Worm (Caenorhabditis elegans) whole organism, mixed stage, embryonic: ENCODE measurements around the gene Y39A1A.22.
A peak's percentile ranks its signal among the peaks of the same experiment; 100 is the strongest.

Experiments used
- M03D4.4 ChIP-seq: sonication (generic microtip); optimal IDR thresholded peaks from 2 replicates; lab custom pipeline; 2017; ENCODE audit warnings: mild to moderate bottlenecking, missing genetic modification characterization, missing compliant biosample characterization
- bed-3 ChIP-seq: fragments of 200-800 bp; sonication (Bioruptor generic); optimal IDR thresholded peaks from 3 replicates; lab custom pipeline; 2018; ENCODE audit warnings: mild to moderate bottlenecking, missing genetic modification characterization, moderate library complexity, missing compliant biosample characterization
- blmp-1 ChIP-seq: fragments of 150-350 bp; optimal IDR thresholded peaks from 2 replicates; lab custom pipeline; 2014; ENCODE audit warnings: missing biosample characterization, missing genetic modification characterization
- ceh-39 ChIP-seq: fragments of 150-350 bp; optimal IDR thresholded peaks from 2 replicates; lab custom pipeline; 2014; ENCODE audit warnings: missing biosample characterization, missing genetic modification characterization
- ceh-43 ChIP-seq: fragments of 200-800 bp; sonication (Bioruptor generic); optimal IDR thresholded peaks from 2 replicates; lab custom pipeline; 2018; ENCODE audit warnings: mild to moderate bottlenecking, missing genetic modification characterization, moderate library complexity, missing compliant biosample characterization
- ceh-83 ChIP-seq: fragments of 200-800 bp; sonication (Bioruptor generic); optimal IDR thresholded peaks from 2 replicates; lab custom pipeline; 2018; ENCODE audit warnings: mild to moderate bottlenecking, missing genetic modification characterization, missing compliant biosample characterization
- ces-1 ChIP-seq: fragments of 150-350 bp; optimal IDR thresholded peaks from 2 replicates; lab custom pipeline; 2014; ENCODE audit warnings: missing biosample characterization, missing genetic modification reagents, missing genetic modification characterization
- cnd-1 ChIP-seq: fragments of 200-800 bp; sonication (Bioruptor generic); optimal IDR thresholded peaks from 2 replicates; lab custom pipeline; 2018; ENCODE audit warnings: mild to moderate bottlenecking, missing genetic modification characterization, missing compliant biosample characterization
- drap-1 ChIP-seq: fragments of 200-800 bp; sonication (Bioruptor generic); optimal IDR thresholded peaks from 3 replicates; lab custom pipeline; 2018; ENCODE audit warnings: mild to moderate bottlenecking, missing genetic modification characterization, missing compliant biosample characterization
- elt-1 ChIP-seq: sonication (generic microtip); optimal IDR thresholded peaks from 2 replicates; lab custom pipeline; 2017; ENCODE audit warnings: missing genetic modification characterization, mild to moderate bottlenecking, missing compliant biosample characterization, antibody characterized with exemption, moderate library complexity, borderline replicate concordance; ENCODE audit not compliant: insufficient read depth
- elt-3 ChIP-seq: fragments of 150-350 bp; optimal IDR thresholded peaks from 2 replicates; lab custom pipeline; 2014; ENCODE audit warnings: missing biosample characterization, missing genetic modification characterization
- flh-1 ChIP-seq: fragments of 200-800 bp; sonication (Bioruptor generic); optimal IDR thresholded peaks from 2 replicates; lab custom pipeline; 2018; ENCODE audit warnings: mild to moderate bottlenecking, missing genetic modification characterization, moderate library complexity, missing compliant biosample characterization
- ham-2 ChIP-seq: fragments of 200-800 bp; sonication (Bioruptor generic); optimal IDR thresholded peaks from 2 replicates; lab custom pipeline; 2018; ENCODE audit warnings: mild to moderate bottlenecking, missing genetic modification characterization, missing compliant biosample characterization
- hlh-1 ChIP-seq: fragments of 150-350 bp; optimal IDR thresholded peaks from 2 replicates; lab custom pipeline; 2014; ENCODE audit warnings: missing biosample characterization, missing genetic modification reagents, missing genetic modification characterization
- lin-13 ChIP-seq: fragments of 150-350 bp; optimal IDR thresholded peaks from 2 replicates; lab custom pipeline; 2014; ENCODE audit warnings: missing biosample characterization, missing genetic modification characterization
- lin-32 ChIP-seq: fragments of 200-800 bp; sonication (Bioruptor generic); optimal IDR thresholded peaks from 2 replicates; lab custom pipeline; 2018; ENCODE audit warnings: mild to moderate bottlenecking, missing genetic modification characterization, missing compliant biosample characterization
- lsy-2 ChIP-seq: fragments of 150-350 bp; optimal IDR thresholded peaks from 2 replicates; lab custom pipeline; 2014; ENCODE audit warnings: missing biosample characterization, missing genetic modification characterization
- mab-5 ChIP-seq: fragments of 150-350 bp; optimal IDR thresholded peaks from 2 replicates; lab custom pipeline; 2014; ENCODE audit warnings: missing biosample characterization, missing genetic modification characterization
- mep-1 ChIP-seq: fragments of 150-350 bp; optimal IDR thresholded peaks from 2 replicates; lab custom pipeline; 2017; ENCODE audit warnings: missing biosample characterization, missing genetic modification reagents, missing genetic modification characterization, inconsistent platforms
- mls-2 ChIP-seq: sonication (generic microtip); optimal IDR thresholded peaks from 2 replicates; lab custom pipeline; 2016; ENCODE audit warnings: mild to moderate bottlenecking, missing genetic modification characterization, moderate library complexity, missing compliant biosample characterization
- nhr-12 ChIP-seq: fragments of 150-350 bp; optimal IDR thresholded peaks from 2 replicates; lab custom pipeline; 2014; ENCODE audit warnings: missing biosample characterization, missing genetic modification characterization
- nhr-2 ChIP-seq: fragments of 150-350 bp; optimal IDR thresholded peaks from 2 replicates; lab custom pipeline; 2014; ENCODE audit warnings: missing biosample characterization, missing genetic modification characterization
- nhr-237 ChIP-seq: fragments of 150-350 bp; optimal IDR thresholded peaks from 2 replicates; lab custom pipeline; 2014; ENCODE audit warnings: missing biosample characterization, missing genetic modification characterization
- nhr-28 ChIP-seq: fragments of 150-350 bp; optimal IDR thresholded peaks from 2 replicates; lab custom pipeline; 2014; ENCODE audit warnings: missing biosample characterization, missing genetic modification characterization
- nhr-76 ChIP-seq: sonication (generic microtip); optimal IDR thresholded peaks from 2 replicates; lab custom pipeline; 2017; ENCODE audit warnings: missing biosample characterization, missing genetic modification characterization
- pha-4 ChIP-seq: fragments of 150-350 bp; optimal IDR thresholded peaks from 2 replicates; lab custom pipeline; 2018; ENCODE audit warnings: missing biosample characterization, missing genetic modification reagents, missing genetic modification characterization
- sem-2 ChIP-seq: fragments of 200-800 bp; sonication (Bioruptor generic); optimal IDR thresholded peaks from 2 replicates; lab custom pipeline; 2018; ENCODE audit warnings: mild to moderate bottlenecking, missing genetic modification characterization, missing compliant biosample characterization
- snpc-4 ChIP-seq: fragments of 150-350 bp; optimal IDR thresholded peaks from 2 replicates; lab custom pipeline; 2014; ENCODE audit warnings: missing biosample characterization, missing genetic modification characterization
- sptf-1 ChIP-seq: sonication (generic microtip); optimal IDR thresholded peaks from 2 replicates; lab custom pipeline; 2017; ENCODE audit warnings: mild to moderate bottlenecking, missing genetic modification characterization, moderate library complexity, missing compliant biosample characterization
- tbx-8 ChIP-seq: fragments of 200-800 bp; sonication (Bioruptor generic); optimal IDR thresholded peaks from 2 replicates; lab custom pipeline; 2018; ENCODE audit warnings: mild to moderate bottlenecking, missing genetic modification characterization, moderate library complexity, missing compliant biosample characterization
- unc-120 ChIP-seq: sonication (generic microtip); optimal IDR thresholded peaks from 2 replicates; lab custom pipeline; 2017; ENCODE audit warnings: missing genetic modification characterization, missing compliant biosample characterization; ENCODE audit not compliant: poor library complexity, severe bottlenecking
- unc-39 ChIP-seq: fragments of 150-350 bp; optimal IDR thresholded peaks from 2 replicates; lab custom pipeline; 2014; ENCODE audit warnings: missing biosample characterization, missing genetic modification characterization
- unc-62 ChIP-seq: fragments of 150-350 bp; optimal IDR thresholded peaks from 2 replicates; lab custom pipeline; 2014; ENCODE audit warnings: missing biosample characterization, missing genetic modification reagents, missing genetic modification characterization
- zip-8 ChIP-seq: fragments of 150-350 bp; optimal IDR thresholded peaks from 2 replicates; lab custom pipeline; 2014; ENCODE audit warnings: missing biosample characterization, missing genetic modification characterization
- ztf-11 ChIP-seq: fragments of 150-350 bp; optimal IDR thresholded peaks from 2 replicates; lab custom pipeline; 2014; ENCODE audit warnings: missing biosample characterization, missing genetic modification characterization

Gene Y39A1A.22

ce11 chrIII:10739902-10740301 lies 33.1 kb upstream of the Y39A1A.22 start:
- TF ChIP-seq unc-62 (no peak), ham-2 (peak; percentile 22), nhr-237 (tag; lab: Kevin White, UChicago) (peak; percentile 40), nhr-2 (tag; lab: Kevin White, UChicago) (no peak), bed-3 (GFP tag; lab: Kevin White, UChicago) (no peak), blmp-1 (tag; lab: Kevin White, UChicago) (no peak), M03D4.4 (no peak), nhr-28 (tag; lab: Kevin White, UChicago) (no peak), sptf-1 (peak; percentile 26), mep-1 (tag; lab: Kevin White, UChicago) (peak; percentile 11), mab-5 (tag; lab: Kevin White, UChicago) (no peak), ceh-43 (no peak), snpc-4 (tag; lab: Kevin White, UChicago) (no peak), unc-39 (tag; lab: Kevin White, UChicago) (no peak), ceh-83 (GFP tag; lab: Kevin White, UChicago) (no peak), unc-120 (tag; lab: Kevin White, UChicago) (peak; percentile 74), mls-2 (tag; lab: Kevin White, UChicago) (peak; percentile 6), tbx-8 (GFP tag; lab: Kevin White, UChicago) (no peak), lin-13 (tag; lab: Kevin White, UChicago) (no peak), drap-1 (GFP tag; lab: Kevin White, UChicago) (no peak), sem-2 (GFP tag; lab: Kevin White, UChicago) (no peak), elt-3 (no peak), lin-32 (GFP tag; lab: Kevin White, UChicago) (no peak), zip-8 (no peak), ztf-11 (tag; lab: Kevin White, UChicago) (no peak), flh-1 (no peak), elt-1 (tag; lab: Kevin White, UChicago) (no peak), hlh-1 (tag; lab: Kevin White, UChicago) (no peak), cnd-1 (tag; lab: Kevin White, UChicago) (no peak), ces-1 (GFP tag; lab: Kevin White, UChicago) (peak; percentile 52), nhr-12 (tag; lab: Kevin White, UChicago) (no peak), ceh-39 (tag; lab: Kevin White, UChicago) (no peak), nhr-76 (no peak), lsy-2 (tag; lab: Kevin White, UChicago) (no peak), pha-4 (no peak)

DNA sequence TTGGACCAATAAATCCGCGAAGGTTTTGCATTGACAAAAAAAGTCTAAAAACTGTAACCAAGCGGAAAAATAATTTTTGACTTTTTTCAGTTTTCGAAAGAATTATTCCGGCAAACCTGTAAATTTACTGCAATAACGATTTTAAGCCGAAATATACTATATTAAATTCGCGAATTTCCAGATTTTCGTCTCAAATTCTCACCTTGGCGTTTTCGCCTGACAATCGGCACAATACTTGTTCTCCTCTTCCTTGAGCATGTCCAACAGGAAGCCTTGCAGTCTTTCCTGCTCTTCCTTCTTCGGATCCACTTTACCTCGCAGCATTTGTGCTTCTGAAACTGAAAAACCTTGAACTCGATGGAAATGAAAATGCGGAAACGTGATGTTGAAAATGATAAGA lies 32.6 kb upstream of the Y39A1A.22 start, which contains the start of gene smap-1:
smap-1 (minus strand) TSS at position 338 of the 400 bp plus-strand sequence.
- TF ChIP-seq nhr-76 (no peak), zip-8 (no peak), unc-39 (tag; lab: Kevin White, UChicago) (no peak), mep-1 (tag; lab: Kevin White, UChicago) (no peak), ces-1 (GFP tag; lab: Kevin White, UChicago) (no peak), lin-13 (tag; lab: Kevin White, UChicago) (no peak), ceh-43 (no peak), nhr-2 (tag; lab: Kevin White, UChicago) (no peak), cnd-1 (tag; lab: Kevin White, UChicago) (no peak), blmp-1 (tag; lab: Kevin White, UChicago) (no peak), nhr-237 (tag; lab: Kevin White, UChicago) (no peak)

DNA sequence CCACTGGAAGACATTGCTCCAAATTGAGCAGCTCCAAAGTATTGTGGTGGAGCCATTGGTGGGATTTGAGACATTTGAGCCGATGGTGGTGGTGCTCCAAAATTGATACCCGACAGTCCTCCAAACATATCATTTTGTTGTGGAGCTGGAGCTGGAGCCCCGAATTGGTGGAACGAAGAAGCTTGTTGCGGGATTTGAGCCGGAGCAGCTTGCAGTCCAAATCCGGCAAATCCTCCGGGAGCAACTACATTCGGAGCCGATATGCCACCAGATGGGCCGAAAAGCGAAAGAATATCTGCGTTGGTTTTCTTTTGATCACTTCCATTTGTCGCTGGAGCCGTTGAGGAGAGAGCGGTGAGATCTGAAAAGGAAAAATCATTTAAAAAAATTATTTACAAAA lies 31.3 kb upstream of the Y39A1A.22 start:
- no peak for TF ChIP-seq hlh-1 (tag; lab: Kevin White, UChicago)
- no peak for TF ChIP-seq flh-1
- TF ChIP-seq nhr-28 (tag; lab: Kevin White, UChicago) = no peak
- no peak for TF ChIP-seq mab-5 (tag; lab: Kevin White, UChicago)
- TF ChIP-seq ces-1 (GFP tag; lab: Kevin White, UChicago) = no peak
- TF ChIP-seq tbx-8 (GFP tag; lab: Kevin White, UChicago) = no peak
- TF ChIP-seq unc-120 (tag; lab: Kevin White, UChicago) = no peak
- TF ChIP-seq ceh-83 (GFP tag; lab: Kevin White, UChicago) = no peak
- TF ChIP-seq sptf-1 = no peak
- no peak for TF ChIP-seq snpc-4 (tag; lab: Kevin White, UChicago)
- TF ChIP-seq bed-3 (GFP tag; lab: Kevin White, UChicago) = no peak
